Worm (Caenorhabditis elegans): ENCODE data around the gene T28A11.20.

DNA sequence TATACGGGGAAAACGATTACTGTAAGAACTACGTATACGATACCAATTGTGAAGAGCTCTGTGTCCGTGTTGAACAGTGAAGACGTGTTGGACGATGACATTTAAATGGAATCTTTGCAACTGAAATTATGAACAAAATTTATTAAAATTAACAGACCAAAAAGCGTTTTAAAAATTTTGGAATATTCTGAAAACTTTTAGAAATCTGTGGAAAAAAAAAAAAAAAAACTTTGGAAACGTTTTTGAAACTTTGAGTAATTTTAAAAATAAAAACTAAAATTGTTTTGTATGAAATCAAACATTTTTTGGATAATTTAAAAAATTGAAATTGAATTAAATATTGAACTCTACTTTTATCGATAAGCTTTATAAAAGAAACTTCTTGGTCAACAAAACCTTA is 17.0 kb downstream of the T28A11.20 start, which contains the start of gene srt-63:
- TF ChIP-seq pros-1 (tag; optimal IDR thresholded peaks at IDR 0.05) (no peak), ets-4 (tag; optimal IDR thresholded peaks at IDR 0.05) (no peak), nhr-11 (tag; optimal IDR thresholded peaks at IDR 0.05) (no peak), odd-2 (tag; optimal IDR thresholded peaks at IDR 0.05) (no peak), fkh-10 (GFP tag; optimal IDR thresholded peaks at IDR 0.05) (no peak), che-1 (tag; optimal IDR thresholded peaks at IDR 0.05) (no peak), tbx-2 (tag; optimal IDR thresholded peaks at IDR 0.05) (no peak), pha-4 (tag; optimal IDR thresholded peaks at IDR 0.05) (no peak), ceh-2 (tag; optimal IDR thresholded peaks at IDR 0.05) (no peak), ref-2 (tag; optimal IDR thresholded peaks at IDR 0.05) (no peak), pax-1 (tag; optimal IDR thresholded peaks at IDR 0.05) (no peak), ama-1 (optimal IDR thresholded peaks at IDR 0.05) (no peak)
